Fruit fly (Drosophila melanogaster): ENCODE measurements around the gene CG17681.

DNA sequence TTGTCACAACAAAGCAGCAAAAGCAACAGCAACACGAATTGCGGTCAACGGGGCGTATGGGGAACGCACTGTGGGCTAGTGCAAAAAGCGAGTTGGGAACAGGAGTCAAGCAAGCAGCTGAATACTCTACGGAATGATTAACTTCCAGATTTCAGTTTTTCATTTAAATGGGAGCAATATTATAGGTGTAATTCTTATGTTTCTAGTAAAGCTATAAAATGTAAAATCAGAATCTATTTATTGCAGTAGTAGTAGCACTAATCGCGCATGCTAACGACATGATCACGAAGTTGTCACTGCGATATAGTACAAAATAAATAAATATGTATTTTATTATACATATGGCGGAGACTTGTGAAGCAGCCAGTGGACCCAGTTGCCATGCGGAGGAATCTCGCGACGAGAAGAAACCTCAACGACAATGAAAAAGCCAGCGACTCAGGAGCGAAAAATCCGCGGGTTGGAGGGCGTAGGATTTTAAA, 6.3 kb upstream of the CG17681 start:
- TF ChIP-seq Dfd (GFP tag; optimal IDR thresholded peaks at IDR 0.05): no peak
- no peak for TF ChIP-seq Dif (GFP tag; optimal IDR thresholded peaks at IDR 0.05; ENCODE audit: partially characterized antibody)
- TF ChIP-seq rgr (GFP tag; optimal IDR thresholded peaks at IDR 0.05): peak; percentile 39
- TF ChIP-seq usp (GFP tag; optimal IDR thresholded peaks at IDR 0.05): no peak
- peak; percentile 40 for TF ChIP-seq br (GFP tag; optimal IDR thresholded peaks at IDR 0.05)
- TF ChIP-seq OdsH (GFP tag; optimal IDR thresholded peaks at IDR 0.05): no peak
- TF ChIP-seq lola (GFP tag; optimal IDR thresholded peaks at IDR 0.05): no peak
- TF ChIP-seq sage (GFP tag; optimal IDR thresholded peaks at IDR 0.05): peak; percentile 4
- peak in 1 of 2 experiments; percentile 60 for TF ChIP-seq foxo (GFP tag; optimal IDR thresholded peaks at IDR 0.05)
- peak; percentile 61 for TF ChIP-seq psq (GFP tag; optimal IDR thresholded peaks at IDR 0.05)
- TF ChIP-seq N (GFP tag; optimal IDR thresholded peaks at IDR 0.05): no peak
- TF ChIP-seq woc (GFP tag; optimal IDR thresholded peaks at IDR 0.05): peak; percentile 40
- no peak for TF ChIP-seq Mio (GFP tag; optimal IDR thresholded peaks at IDR 0.05)

All from whole organism, wandering third instar larva.